Fruit fly (Drosophila melanogaster) whole organism: ENCODE data around the gene Vti1b.

ENCODE experiments used
- Dll ChIP-seq: fragments of >200 bp; optimal IDR thresholded peaks from 2 replicates; lab custom pipeline; 2017
- pan ChIP-seq: fragments of >200 bp; optimal IDR thresholded peaks from 2 replicates; lab custom pipeline; 2017

dm6 chr3R:18394876-18395275, 1.9 kb upstream of the Vti1b start:
- TF ChIP-seq pan: no peak
- no peak for TF ChIP-seq Dll
